In the genomic region with DNA sequence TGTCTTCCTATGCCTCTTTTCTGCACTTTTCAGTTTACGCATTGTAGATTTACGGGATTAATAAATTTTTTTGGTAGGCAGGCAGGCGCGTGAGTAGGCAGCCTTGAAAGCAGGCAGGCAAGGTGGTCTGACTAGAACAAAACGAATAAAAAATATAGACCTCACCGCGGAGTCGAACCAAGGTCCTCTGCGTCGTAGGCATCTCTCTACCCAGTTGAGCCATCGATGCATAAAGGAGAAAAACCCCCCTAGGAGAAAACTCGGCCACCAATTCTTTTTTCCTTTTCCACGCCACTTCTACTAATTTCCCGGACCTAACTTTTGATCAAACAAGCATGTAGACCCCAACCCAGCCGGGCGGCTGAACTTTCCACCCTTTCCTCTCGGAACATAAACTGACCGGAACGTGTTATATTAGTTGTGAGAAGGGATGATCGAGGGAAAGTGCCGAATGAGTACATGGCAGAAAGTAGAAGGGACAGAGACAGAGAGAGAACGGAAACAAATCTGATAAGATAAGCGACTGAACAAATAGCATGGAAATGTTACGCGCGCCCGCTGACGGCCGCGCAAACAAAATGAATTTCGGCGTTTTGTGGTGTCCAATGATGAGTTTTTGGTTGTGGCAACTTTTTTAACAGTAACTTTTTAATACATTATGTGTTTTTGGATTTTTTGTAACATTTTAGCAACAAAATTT, we compare ENCODE assay signal across 3 worm cellular contexts.
TF ChIP-seq lines count a peak whose summit lies in the region.

No protein-coding gene starts in this region.

TF ChIP-seq in whole organism, L2 larva, 48 proteins besides CTCF, POLR2A, EP300 and RAD21 (continued from another document):
- no peak for TF ChIP-seq aly-2 (tag; optimal IDR thresholded peaks at IDR 0.05; lab: Kevin White, UChicago)
- no peak for TF ChIP-seq elt-1 (tag; optimal IDR thresholded peaks at IDR 0.05; lab: Kevin White, UChicago)
- peak; percentile 19 for TF ChIP-seq blmp-1 (tag; optimal IDR thresholded peaks at IDR 0.05; lab: Kevin White, UChicago; ENCODE audit: insufficient read depth)
- no peak for TF ChIP-seq Y55F3AM.14 (GFP tag; optimal IDR thresholded peaks at IDR 0.05; lab: Kevin White, UChicago)
- no peak for TF ChIP-seq nhr-6 (tag; optimal IDR thresholded peaks at IDR 0.05; lab: Kevin White, UChicago)
- TF ChIP-seq mab-5 (tag; optimal IDR thresholded peaks at IDR 0.05; lab: Kevin White, UChicago): no peak
- no peak for TF ChIP-seq nhr-10 (tag; optimal IDR thresholded peaks at IDR 0.05; lab: Kevin White, UChicago)
- TF ChIP-seq unc-55 (GFP tag; optimal IDR thresholded peaks at IDR 0.05; lab: Kevin White, UChicago): no peak
- TF ChIP-seq dmd-4 (tag; optimal IDR thresholded peaks at IDR 0.05; lab: Kevin White, UChicago): no peak
- TF ChIP-seq nhr-12 (tag; optimal IDR thresholded peaks at IDR 0.05; lab: Kevin White, UChicago): no peak
- TF ChIP-seq nhr-237 (tag; optimal IDR thresholded peaks at IDR 0.05; lab: Kevin White, UChicago): no peak
- no peak for TF ChIP-seq ztf-1 (GFP tag; conservative IDR thresholded peaks at IDR 0.05; lab: Robert Waterston, UW)
- TF ChIP-seq alr-1 (tag; optimal IDR thresholded peaks at IDR 0.05; lab: Kevin White, UChicago): no peak
- TF ChIP-seq R02D3.7 (tag; optimal IDR thresholded peaks at IDR 0.05; lab: Kevin White, UChicago): no peak
- no peak for TF ChIP-seq ztf-11 (tag; optimal IDR thresholded peaks at IDR 0.05; lab: Kevin White, UChicago)
- no peak for TF ChIP-seq elt-3 (tag; optimal IDR thresholded peaks at IDR 0.05; lab: Kevin White, UChicago)
- peak; percentile 37 for TF ChIP-seq sma-3 (GFP tag; optimal IDR thresholded peaks at IDR 0.05; lab: Kevin White, UChicago)
- no peak for TF ChIP-seq egl-27 (tag; optimal IDR thresholded peaks at IDR 0.05; lab: Kevin White, UChicago)
- peak; percentile 73 for TF ChIP-seq sma-9 (GFP tag; optimal IDR thresholded peaks at IDR 0.05; lab: Kevin White, UChicago)
- no peak for TF ChIP-seq sma-9 (tag; optimal IDR thresholded peaks at IDR 0.05; lab: Kevin White, UChicago)
- no peak for TF ChIP-seq unc-39 (tag; optimal IDR thresholded peaks at IDR 0.05; lab: Kevin White, UChicago)
- TF ChIP-seq fos-1 (tag; optimal IDR thresholded peaks at IDR 0.05; lab: Kevin White, UChicago): peak; percentile 86
- no peak for TF ChIP-seq ztf-4 (tag; optimal IDR thresholded peaks at IDR 0.05; lab: Kevin White, UChicago)
- no peak for TF ChIP-seq unc-62 (GFP tag; optimal IDR thresholded peaks at IDR 0.05; lab: Kevin White, UChicago)
- TF ChIP-seq peb-1 (tag; optimal IDR thresholded peaks at IDR 0.05; lab: Kevin White, UChicago): no peak
- no peak for TF ChIP-seq nhr-11 (tag; optimal IDR thresholded peaks at IDR 0.05; lab: Kevin White, UChicago)
- no peak for TF ChIP-seq lin-39 (tag; optimal IDR thresholded peaks at IDR 0.05; lab: Kevin White, UChicago)
- TF ChIP-seq sem-4 (tag; optimal IDR thresholded peaks at IDR 0.05; lab: Kevin White, UChicago): no peak

TF ChIP-seq in whole organism, L3 larva, 47 proteins besides CTCF, POLR2A, EP300 and RAD21 (continued from another document):
- TF ChIP-seq nhr-43 (tag; optimal IDR thresholded peaks at IDR 0.05; lab: Kevin White, UChicago; ENCODE audit: poor library complexity, severe bottlenecking): peak; percentile 45
- TF ChIP-seq pha-4 (tag; optimal IDR thresholded peaks at IDR 0.05; lab: Kevin White, UChicago): peak; percentile 23

TF ChIP-seq in whole organism, L4 larva, 104 proteins besides CTCF, POLR2A, EP300 and RAD21 (continued from another document):
- TF ChIP-seq dmd-6 (GFP tag; IDR thresholded peaks at IDR 0.05; lab: Robert Waterston, UW): peak; percentile 30; the same call in 1 of the 2 replicates
- TF ChIP-seq mxl-3 (GFP tag; optimal IDR thresholded peaks at IDR 0.05; lab: Kevin White, UChicago): peak; percentile 55
- no peak for TF ChIP-seq F10B5.3 (tag; optimal IDR thresholded peaks at IDR 0.05; lab: Kevin White, UChicago)
- TF ChIP-seq zfp-2 (tag; optimal IDR thresholded peaks at IDR 0.05; lab: Kevin White, UChicago): no peak
- peak; percentile 2 for TF ChIP-seq nhr-6 (tag; optimal IDR thresholded peaks at IDR 0.05; lab: Kevin White, UChicago)
- peak; percentile 68 for TF ChIP-seq aha-1 (tag; lab: Kevin White, UChicago)
- TF ChIP-seq hlh-11 (tag; optimal IDR thresholded peaks at IDR 0.05; lab: Kevin White, UChicago): peak; percentile 51
- TF ChIP-seq madf-5 (GFP tag; IDR thresholded peaks at IDR 0.05; lab: Robert Waterston, UW): 0 out of 4 replicates have a peak, but pooled peaks of 1 of the 2 experiments have one; percentile 54
- TF ChIP-seq tag-97 (GFP tag; IDR thresholded peaks at IDR 0.05; lab: Robert Waterston, UW): no peak
- TF ChIP-seq Y48G9A.11 (GFP tag; IDR thresholded peaks at IDR 0.05; lab: Robert Waterston, UW): no peak
TF ChIP-seq in whole organism, L4 larva: peak in this region for 13.
